Fruit fly (Drosophila melanogaster): ENCODE results near the gene Hus1-like.

Hus1-like gene

dm6 chr3R:4858018-4858417 lies 46.1 kb upstream of the Hus1-like start:
- TF ChIP-seq Gsc (GFP tag; IDR thresholded peaks at IDR 0.05) (no peak), dimm (GFP tag; IDR thresholded peaks at IDR 0.05) (no peak), gsb (GFP tag; IDR thresholded peaks at IDR 0.05) (no peak), twi (tag; optimal IDR thresholded peaks at IDR 0.05) (peak; percentile 61), CG9817 (tag; optimal IDR thresholded peaks at IDR 0.05) (no peak), vvl (GFP tag; IDR thresholded peaks at IDR 0.05) (no peak), tll (GFP tag; optimal IDR thresholded peaks at IDR 0.05) (peak in 1 of 2 experiments; percentile 55), CG17361 (GFP tag; IDR thresholded peaks at IDR 0.05) (no peak), prd (optimal IDR thresholded peaks at IDR 0.05) (no peak), prd (GFP tag; IDR thresholded peaks at IDR 0.05) (peak; percentile 91), zen (tag; optimal IDR thresholded peaks at IDR 0.05) (peak; percentile 98), cad (GFP tag; optimal IDR thresholded peaks at IDR 0.05) (peak; percentile 14), crol (GFP tag; IDR thresholded peaks at IDR 0.05) (peak; percentile 48; the same call in 1 of the 2 replicates), repo (GFP tag; optimal IDR thresholded peaks at IDR 0.05) (no peak), dpn (GFP tag; optimal IDR thresholded peaks at IDR 0.05) (no peak), gsb-n (tag; optimal IDR thresholded peaks at IDR 0.05) (peak; percentile 7), CrebB (tag; optimal IDR thresholded peaks at IDR 0.05) (no peak), Fer1 (GFP tag; optimal IDR thresholded peaks at IDR 0.05) (no peak), CG9797 (GFP tag; optimal IDR thresholded peaks at IDR 0.05) (no peak), stc (GFP tag; IDR thresholded peaks at IDR 0.05) (no peak), emc (GFP tag; optimal IDR thresholded peaks at IDR 0.05) (no peak), Sin3A (optimal IDR thresholded peaks at IDR 0.05) (no peak), Meics (GFP tag; optimal IDR thresholded peaks at IDR 0.05) (no peak), E2f2 (GFP tag; IDR thresholded peaks at IDR 0.05) (no peak), run (tag; optimal IDR thresholded peaks at IDR 0.05) (no peak)

- TF ChIP-seq Ets65A (GFP tag): peak; percentile 82
- TF ChIP-seq prd (optimal IDR thresholded peaks at IDR 0.05): no peak
- 0 out of 3 replicates have a peak, but pooled peaks have one; percentile 15 for TF ChIP-seq prd (GFP tag; IDR thresholded peaks at IDR 0.05)
- TF ChIP-seq Hey (tag; optimal IDR thresholded peaks at IDR 0.05): peak; percentile 76
- TF ChIP-seq twi (tag; optimal IDR thresholded peaks at IDR 0.05): peak; percentile 55
- TF ChIP-seq nerfin-2 (GFP tag; IDR thresholded peaks at IDR 0.05; ENCODE audit: partially characterized antibody): no peak
Observed at dm6 chr3R:4855711-4856110, 43.8 kb upstream of the Hus1-like start.

- TF ChIP-seq cad (GFP tag; optimal IDR thresholded peaks at IDR 0.05) (peak; percentile 72), CG14014 (GFP tag; IDR thresholded peaks at IDR 0.05) (no peak), tll (GFP tag; optimal IDR thresholded peaks at IDR 0.05) (peak in 1 of 2 experiments; percentile 98), CG12659 (GFP tag; optimal IDR thresholded peaks at IDR 0.05) (no peak), CG16815 (GFP tag; optimal IDR thresholded peaks at IDR 0.05) (no peak)
Observed at dm6 chr3R:4854216-4854615, 42.3 kb upstream of the Hus1-like start.

dm6 chr3R:4853504-4853903 lies 41.6 kb upstream of the Hus1-like start:
- TF ChIP-seq CG17186 (GFP tag; optimal IDR thresholded peaks at IDR 0.05): no peak
- 0 out of 2 replicates have a peak, but pooled peaks have one; percentile 3 for TF ChIP-seq Rfx (GFP tag; IDR thresholded peaks at IDR 0.05)
- TF ChIP-seq CG42726 (GFP tag; IDR thresholded peaks at IDR 0.05; ENCODE audit: partially characterized antibody): 0 out of 2 replicates have a peak, but pooled peaks have one; percentile 3
- TF ChIP-seq Hr39 (optimal IDR thresholded peaks at IDR 0.05): peak; percentile 41
- peak; percentile 14 for TF ChIP-seq Med (GFP tag)
- peak; percentile 91 for TF ChIP-seq Ets65A (GFP tag)
- TF ChIP-seq CG7963 (GFP tag; IDR thresholded peaks at IDR 0.05; ENCODE audit: partially characterized antibody): 0 out of 3 replicates have a peak, but pooled peaks have one; percentile 6
- TF ChIP-seq sens (GFP tag): peak; percentile 45
- TF ChIP-seq crc (GFP tag; optimal IDR thresholded peaks at IDR 0.05): no peak
- TF ChIP-seq sc (optimal IDR thresholded peaks at IDR 0.05): no peak
- TF ChIP-seq sc (GFP tag; optimal IDR thresholded peaks at IDR 0.05): no peak
- no peak for TF ChIP-seq B-H2 (GFP tag; optimal IDR thresholded peaks at IDR 0.05)
- TF ChIP-seq zfh1 (GFP tag; IDR thresholded peaks at IDR 0.05): 0 out of 3 replicates have a peak, but pooled peaks have one; percentile 35
